Fruit fly (Drosophila melanogaster) ovary, adult (tissue): ENCODE measurements around the gene CG10660.
A peak's percentile ranks its signal among the peaks of the same experiment; 100 is the strongest.

Source experiments
- CG17801 ChIP-seq: fragments of 200-800 bp; optimal IDR thresholded peaks from 2 replicates; lab custom pipeline; 2019; ENCODE audit warnings: missing biosample characterization, mild to moderate bottlenecking, missing genetic modification characterization, moderate library complexity; ENCODE audit not compliant: partially characterized antibody

CG10660 gene

DNA sequence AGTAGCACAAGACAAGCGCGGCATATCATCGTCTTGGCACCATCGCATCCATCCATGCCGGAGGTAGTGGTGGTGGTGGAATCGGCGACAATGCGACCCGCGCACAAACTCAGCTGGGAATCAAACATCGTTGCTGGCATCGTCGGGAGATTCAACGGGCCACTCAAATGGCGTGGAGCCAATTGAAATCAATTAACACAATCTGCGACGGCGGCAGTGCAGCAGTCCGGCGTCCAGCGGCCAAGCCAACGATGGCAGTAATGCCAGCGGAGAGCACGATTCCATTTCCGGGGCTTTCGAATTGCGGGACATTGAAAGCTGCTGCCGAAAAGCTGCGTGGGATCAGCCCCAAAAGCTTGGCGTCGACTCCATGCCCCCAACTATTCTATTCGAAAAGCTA is 17.1 kb upstream of the CG10660 start, which contains the start of gene CG10654:
Gene CG10654 (minus strand): TSS at position 270 of the 400 bp plus-strand sequence.
- TF ChIP-seq CG17801, result no peak

DNA sequence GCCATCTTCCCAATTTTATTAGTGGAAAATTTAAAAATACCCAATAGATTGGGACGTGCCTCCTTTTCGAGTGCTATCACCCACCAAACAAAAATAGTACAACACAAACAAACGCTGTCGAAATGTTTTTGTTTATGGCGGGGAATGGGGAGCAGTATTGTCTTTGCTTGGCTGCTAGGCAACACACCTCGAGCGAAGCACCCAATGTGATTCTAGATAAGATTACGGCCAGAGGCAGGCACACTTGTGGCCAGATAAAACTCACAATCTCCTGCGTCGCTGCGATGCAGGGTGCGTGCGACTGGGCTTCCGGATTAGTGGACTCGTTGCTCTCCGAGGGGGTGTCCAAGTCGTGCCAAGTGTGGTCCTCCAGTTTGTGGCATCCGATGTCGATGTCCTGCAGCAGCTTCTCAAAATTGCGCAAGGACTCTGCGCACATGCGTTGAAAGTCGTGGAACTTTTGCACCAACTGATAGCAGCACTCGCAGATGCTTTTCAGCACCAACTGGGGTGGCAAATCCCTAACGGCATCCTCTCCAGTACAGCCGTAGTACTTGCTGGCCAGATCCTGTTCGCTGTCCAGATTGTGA is 16.6 kb upstream of the CG10660 start:
- no peak for TF ChIP-seq CG17801

- TF ChIP-seq CG17801, result no peak
These were observed 15.5 kb upstream of the CG10660 start for dm6 chr3L:12505990-12506389.

DNA sequence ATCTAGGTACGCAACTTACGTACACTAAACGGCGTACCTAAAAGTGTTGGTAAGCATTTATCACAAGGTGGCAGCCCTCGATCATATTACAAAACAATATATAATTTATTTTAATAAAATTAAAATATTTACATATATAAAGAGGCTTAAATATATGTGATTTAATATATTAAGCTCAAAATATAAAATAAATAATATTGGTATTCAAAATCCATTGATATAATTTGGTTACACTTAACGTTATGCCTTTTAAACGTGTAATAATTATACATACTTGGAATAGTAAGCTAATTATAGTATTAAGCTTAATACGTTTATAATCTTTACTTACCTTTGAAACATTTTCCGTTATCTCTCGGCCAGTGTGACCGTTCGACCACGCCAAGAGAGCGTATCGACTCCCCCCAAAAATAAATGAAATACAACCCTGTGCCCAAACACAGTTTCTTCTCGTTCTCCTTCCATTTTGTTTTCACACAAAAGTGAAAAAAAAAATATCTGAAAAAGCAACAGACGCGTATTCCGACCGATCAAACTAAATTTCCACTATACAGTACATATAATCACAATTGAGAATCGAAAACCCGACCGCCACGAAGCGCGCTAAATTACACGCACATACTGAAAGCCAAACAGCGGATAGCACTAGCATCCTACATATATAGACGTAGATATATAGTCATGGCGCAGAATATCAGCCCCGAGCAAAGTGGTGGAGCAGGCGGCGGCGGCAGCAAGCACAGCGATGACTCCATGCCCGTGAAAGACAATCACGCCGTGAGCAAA is 13.6 kb upstream of the CG10660 start, which contains the start of the genes CG10646 and vih:
Gene CG10646 (minus strand): TSS at position 30 of the 786 bp plus-strand sequence.
Gene vih (plus strand): TSS at position 428 of the 786 bp plus-strand sequence.
- peak; percentile 35 for TF ChIP-seq CG17801

DNA sequence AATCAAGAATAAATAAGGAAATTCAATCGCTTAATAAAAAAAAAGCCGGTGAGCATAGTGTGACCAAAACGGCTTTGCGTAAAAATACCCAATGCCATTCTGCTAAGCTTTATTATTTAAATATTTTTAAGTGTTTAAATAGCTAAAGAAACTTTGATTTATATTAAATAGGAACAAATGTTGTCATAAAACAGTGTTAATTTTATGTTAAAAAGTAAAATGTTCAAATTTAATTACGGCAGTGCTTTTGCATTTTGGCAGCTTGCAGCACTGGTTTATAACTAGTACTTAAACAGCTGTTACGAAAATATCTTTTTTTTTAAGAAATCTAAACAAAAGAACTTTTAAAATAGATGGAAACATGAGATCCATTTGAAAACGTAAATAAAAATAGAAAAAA is 10.8 kb upstream of the CG10660 start, which contains the start of the genes CG10638 and CG10681:
Gene CG10638 (minus strand): TSS at position 63 of the 400 bp plus-strand sequence.
Gene CG10681 (plus strand): TSS at position 265 of the 400 bp plus-strand sequence.
- peak; percentile 80 for TF ChIP-seq CG17801

- no peak for TF ChIP-seq CG17801
These were observed 6.2 kb upstream of the CG10660 start, which contains the start of gene CG10657 for dm6 chr3L:12496428-12497344. TSS of gene CG10657 (minus strand) at chr3L:12497216.

dm6 chr3L:12495312-12495725 is 4.8 kb upstream of the CG10660 start:
- TF ChIP-seq CG17801, result no peak

dm6 chr3L:12494273-12494672 is 3.8 kb upstream of the CG10660 start:
- no peak for TF ChIP-seq CG17801

dm6 chr3L:12489952-12490351 is 524 bp downstream of the CG10660 start:
- no peak for TF ChIP-seq CG17801

dm6 chr3L:12486175-12486574 is 4.3 kb downstream of the CG10660 start:
- TF ChIP-seq CG17801, result no peak

dm6 chr3L:12484948-12485347 is 5.5 kb downstream of the CG10660 start, which contains the start of gene CG10663:
TSS of gene CG10663 (minus strand) at chr3L:12485035.
- TF ChIP-seq CG17801, result no peak

DNA sequence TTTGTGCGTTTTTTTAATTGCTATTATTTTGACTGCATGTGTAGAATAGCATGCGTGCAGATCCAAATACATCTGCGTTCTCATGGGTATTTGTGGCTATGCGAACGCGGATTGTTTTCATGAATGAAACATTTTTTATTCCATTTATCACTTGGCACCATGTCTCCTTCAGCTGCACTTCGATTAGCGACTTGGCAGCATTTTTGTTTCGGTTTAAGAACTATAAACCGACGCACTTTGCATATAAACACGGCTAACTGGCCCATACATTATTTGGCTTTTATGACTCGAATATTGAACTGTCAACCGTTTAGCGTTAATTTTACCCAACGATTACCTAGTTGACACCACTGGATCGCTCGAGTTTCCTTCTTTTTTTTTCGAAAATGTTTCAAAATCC is 6.0 kb downstream of the CG10660 start:
- TF ChIP-seq CG17801, result no peak

DNA sequence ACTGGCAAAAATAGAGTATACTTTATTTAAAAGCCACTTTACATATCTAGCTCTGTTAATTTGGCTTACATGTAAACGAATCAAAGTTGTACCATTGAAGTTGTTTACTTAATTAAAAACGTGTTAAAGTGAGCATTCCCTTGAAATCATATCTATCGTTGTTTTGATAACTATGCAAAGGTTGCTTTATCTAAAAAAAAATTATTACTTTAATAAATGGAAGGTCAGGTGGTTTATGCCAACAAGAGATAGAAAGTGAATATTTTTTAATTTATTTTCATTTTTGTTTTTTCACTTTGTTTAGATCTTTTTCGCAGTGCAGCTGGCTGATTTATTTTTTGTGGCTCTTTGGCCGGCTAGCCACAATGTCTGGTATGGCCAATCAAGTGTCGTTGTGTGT is 7.6 kb downstream of the CG10660 start:
- peak; percentile 17 for TF ChIP-seq CG17801

- TF ChIP-seq CG17801, result no peak
These were observed 8.2 kb downstream of the CG10660 start, which contains the start of gene CG33725 for dm6 chr3L:12482246-12482645. TSS of gene CG33725 (plus strand) at chr3L:12482609.

DNA sequence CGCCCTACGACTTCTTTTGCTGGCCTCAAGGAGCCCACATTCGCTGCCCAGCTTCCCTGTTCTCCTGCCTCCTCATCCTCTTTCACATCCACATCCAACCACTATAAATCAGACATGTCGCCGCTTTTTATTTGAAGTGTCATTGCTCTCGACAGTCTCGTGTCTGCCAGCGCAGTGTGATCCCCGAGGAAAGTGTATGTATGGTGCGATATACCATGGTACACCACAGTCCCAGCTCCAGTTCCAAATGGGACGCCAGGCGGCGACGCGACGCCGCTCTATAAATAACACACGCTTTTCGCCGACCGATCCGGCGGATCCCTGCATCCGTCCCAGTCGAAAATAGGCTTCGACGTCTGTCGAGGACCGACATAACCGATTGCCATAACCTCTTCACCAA is 12.2 kb downstream of the CG10660 start:
- TF ChIP-seq CG17801, result no peak

DNA sequence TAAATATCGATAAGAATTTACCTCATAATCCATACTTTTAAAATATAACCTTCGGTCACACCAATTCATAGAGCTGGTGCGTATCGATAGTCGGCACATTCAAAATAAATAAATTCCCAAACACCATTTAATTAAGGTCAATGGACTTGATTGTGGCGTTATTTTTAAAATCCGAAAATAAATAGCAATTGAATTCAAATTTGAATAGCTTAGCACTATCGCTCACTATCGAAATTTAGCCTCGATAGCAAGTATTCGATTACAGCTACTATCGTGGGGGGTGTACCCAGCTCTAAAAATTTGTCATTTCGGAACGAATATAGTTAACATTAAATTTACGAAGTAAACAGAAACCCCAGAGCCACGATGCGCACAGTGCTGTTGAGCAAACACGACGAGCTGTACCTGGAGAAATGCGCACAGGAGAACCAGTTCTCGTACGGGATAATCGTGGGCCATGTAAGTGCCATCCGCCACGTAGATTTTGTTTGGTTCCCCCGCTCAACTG is 19.0 kb downstream of the CG10660 start, which contains the start of gene CG10616:
Gene CG10616 (plus strand): TSS at position 258 of the 508 bp plus-strand sequence.
- TF ChIP-seq CG17801, result no peak
